Fruit fly (Drosophila melanogaster) S2 (cell line): ENCODE results near the gene CG18764.

Experiments used
- CG8478 ChIP-seq: fragments of >200 bp; optimal IDR thresholded peaks from 2 replicates; lab custom pipeline; 2018
- CTCF ChIP-seq, 2 experiments: fragments of >200 bp; optimal IDR thresholded peaks; 2 replicates each; lab custom pipeline; 2018

dm6 chr3R:11626571-11626970 is at the start of gene CG18764, which contains the start of gene CG6813:
- TF ChIP-seq CG8478 (lab: Kevin White, UChicago) (no peak), CTCF (optimal IDR thresholded peaks at IDR 0.05; lab: Kevin White, UChicago) (no peak)
